Fruit fly (Drosophila melanogaster): ENCODE data around the gene CG15812.

Gene CG15812

dm6 chr3L:3194059-3194458 is 34.3 kb downstream of the CG15812 start:
- TF ChIP-seq CG11696 (GFP tag; IDR thresholded peaks at IDR 0.05) (peak; percentile 99), CG2875 (GFP tag; optimal IDR thresholded peaks at IDR 0.05) (peak; percentile 91), CG8359 (GFP tag; optimal IDR thresholded peaks at IDR 0.05; ENCODE audit: borderline replicate concordance) (peak; percentile 73), Mrtf (GFP tag; IDR thresholded peaks at IDR 0.05) (peak; percentile 86), CG1647 (GFP tag; optimal IDR thresholded peaks at IDR 0.05) (peak; percentile 72), CG7963 (GFP tag; IDR thresholded peaks at IDR 0.05; ENCODE audit: partially characterized antibody) (no peak), HmgD (GFP tag; optimal IDR thresholded peaks at IDR 0.05) (no peak), croc (GFP tag; conservative IDR thresholded peaks at IDR 0.05) (peak; percentile 88), TFAM (GFP tag; optimal IDR thresholded peaks at IDR 0.05) (peak; percentile 75), YL-1 (GFP tag; optimal IDR thresholded peaks at IDR 0.05) (peak; percentile 74), hbn (GFP tag; IDR thresholded peaks at IDR 0.05; ENCODE audit: partially characterized antibody) (no peak), tin (GFP tag; optimal IDR thresholded peaks at IDR 0.05) (peak; percentile 89), D19B (GFP tag; optimal IDR thresholded peaks at IDR 0.05) (peak; percentile 79), Sry-β (GFP tag; optimal IDR thresholded peaks at IDR 0.05) (peak; percentile 58), NFAT (GFP tag; IDR thresholded peaks at IDR 0.05) (peak; percentile 87), slbo (GFP tag; IDR thresholded peaks at IDR 0.05) (peak; percentile 94), gcm2 (GFP tag; optimal IDR thresholded peaks at IDR 0.05) (peak; percentile 9), prd (optimal IDR thresholded peaks at IDR 0.05) (no peak), prd (GFP tag; IDR thresholded peaks at IDR 0.05) (peak; percentile 97), bsh (GFP tag; optimal IDR thresholded peaks at IDR 0.05) (peak; percentile 96 to 97), ci (GFP tag; IDR thresholded peaks at IDR 0.05) (peak; percentile 97), CG10565 (GFP tag; optimal IDR thresholded peaks at IDR 0.05) (peak; percentile 57), CG9876 (GFP tag; optimal IDR thresholded peaks at IDR 0.05) (no peak), CG3838 (GFP tag; optimal IDR thresholded peaks at IDR 0.05) (peak; percentile 56), CG31441 (GFP tag; IDR thresholded peaks at IDR 0.05) (peak; percentile 96), CoRest (tag; optimal IDR thresholded peaks at IDR 0.05) (peak; percentile 92), cas (GFP tag; IDR thresholded peaks at IDR 0.05) (peak; percentile 82), sisA (GFP tag; IDR thresholded peaks at IDR 0.05) (peak; percentile 91), Myb (GFP tag; optimal IDR thresholded peaks at IDR 0.05) (peak; percentile 32), otp (GFP tag; IDR thresholded peaks at IDR 0.05) (peak; percentile 92; the same call in 2 of the 3 replicates), dmrt11E (tag; optimal IDR thresholded peaks at IDR 0.05) (peak; percentile 93), CG8924 (tag; optimal IDR thresholded peaks at IDR 0.05) (peak; percentile 95), lmd (GFP tag; IDR thresholded peaks at IDR 0.05) (peak; percentile 94), CG10543 (GFP tag; optimal IDR thresholded peaks at IDR 0.05) (peak; percentile 59), C15 (GFP tag; IDR thresholded peaks at IDR 0.05) (peak; percentile 79; the same call in 2 of the 3 replicates), ara (GFP tag; IDR thresholded peaks at IDR 0.05) (peak; percentile 93), lola (GFP tag; optimal IDR thresholded peaks at IDR 0.05) (peak in 1 of 3 experiments; percentile 88), CG8281 (tag; optimal IDR thresholded peaks at IDR 0.05) (peak; percentile 77), bcd (GFP tag; optimal IDR thresholded peaks at IDR 0.05) (peak; percentile 90), B-H1 (GFP tag; IDR thresholded peaks at IDR 0.05) (peak; percentile 93), Doc2 (GFP tag; IDR thresholded peaks at IDR 0.05) (peak; percentile 73), Hr3 (GFP tag; optimal IDR thresholded peaks at IDR 0.05) (peak; percentile 89), D19A (tag; optimal IDR thresholded peaks at IDR 0.05) (peak; percentile 93), jing (GFP tag; optimal IDR thresholded peaks at IDR 0.05) (peak; percentile 82), ap (GFP tag; IDR thresholded peaks at IDR 0.05) (peak; percentile 90), CG10431 (GFP tag; optimal IDR thresholded peaks at IDR 0.05) (peak; percentile 71), CG6254 (GFP tag; optimal IDR thresholded peaks at IDR 0.05) (peak; percentile 93), tgo (GFP tag; IDR thresholded peaks at IDR 0.05) (peak; percentile 93), da (GFP tag; optimal IDR thresholded peaks at IDR 0.05) (peak; percentile 13), Dip3 (GFP tag; optimal IDR thresholded peaks at IDR 0.05) (peak; percentile 61), CG4424 (GFP tag; optimal IDR thresholded peaks at IDR 0.05) (peak; percentile 88)
